Worm (Caenorhabditis elegans) whole organism, dauer: ENCODE data around the gene str-199.

Experiments used
- unc-62 ChIP-seq: sonication (generic microtip); optimal IDR thresholded peaks from 2 replicates; lab custom pipeline; 2017; ENCODE audit warnings: missing biosample characterization, missing genetic modification reagents, missing genetic modification characterization

The str-199 gene

DNA sequence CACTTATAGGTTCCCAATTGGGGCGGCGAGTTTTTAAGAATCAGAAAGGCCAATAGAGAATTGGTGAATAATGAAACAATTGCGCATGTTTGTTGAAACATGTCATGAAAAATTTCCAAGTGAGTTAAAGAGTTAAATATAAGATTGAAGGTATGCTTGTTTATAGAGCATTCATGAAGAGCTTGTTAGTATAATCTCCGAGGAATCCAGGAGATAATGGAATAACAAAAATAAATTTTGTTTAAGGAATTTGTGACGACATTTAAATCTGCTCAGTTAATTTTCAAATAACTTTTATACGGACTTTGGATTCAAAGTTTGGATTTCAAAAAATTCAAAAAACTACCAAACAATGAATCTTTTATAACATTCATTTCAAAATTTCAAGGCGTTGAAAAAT lies at the start of gene str-199:
Gene str-199 (minus strand): TSS at position 101 of the 400 bp plus-strand sequence.
- TF ChIP-seq unc-62 (GFP tag; lab: Kevin White, UChicago) = no peak

- TF ChIP-seq unc-62 (GFP tag; lab: Kevin White, UChicago) = no peak
Observed at ce11 chrV:17238799-17239198, 48.5 kb upstream of the str-199 start, which contains the start of gene T19C9.8. Gene T19C9.8 (plus strand): TSS chrV:17239097.

- no peak for TF ChIP-seq unc-62 (GFP tag; lab: Kevin White, UChicago)
Observed at ce11 chrV:17236345-17236744, 46.0 kb upstream of the str-199 start, which contains the start of gene T19C9.10. Gene T19C9.10 (plus strand): TSS chrV:17236592.

DNA sequence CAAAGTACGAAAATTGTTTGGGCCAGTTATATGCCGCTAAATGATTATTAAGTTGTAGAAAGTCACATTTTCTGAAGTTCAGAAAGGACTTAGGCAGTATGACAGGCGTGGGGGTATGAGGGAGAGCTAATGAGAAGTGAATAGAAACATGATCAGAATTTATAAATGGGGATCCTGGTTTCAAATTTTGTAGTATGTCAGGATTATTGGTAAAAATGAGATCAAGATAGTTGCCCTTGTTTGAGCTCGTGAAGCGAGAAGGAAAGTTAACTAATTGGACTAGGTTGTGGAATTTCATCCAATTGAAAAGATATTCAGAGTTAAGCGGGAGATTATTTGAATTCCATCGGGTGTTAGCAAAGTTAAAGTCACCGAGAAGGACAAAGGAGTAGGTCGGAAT lies 42.1 kb upstream of the str-199 start:
- TF ChIP-seq unc-62 (GFP tag; lab: Kevin White, UChicago) = no peak

DNA sequence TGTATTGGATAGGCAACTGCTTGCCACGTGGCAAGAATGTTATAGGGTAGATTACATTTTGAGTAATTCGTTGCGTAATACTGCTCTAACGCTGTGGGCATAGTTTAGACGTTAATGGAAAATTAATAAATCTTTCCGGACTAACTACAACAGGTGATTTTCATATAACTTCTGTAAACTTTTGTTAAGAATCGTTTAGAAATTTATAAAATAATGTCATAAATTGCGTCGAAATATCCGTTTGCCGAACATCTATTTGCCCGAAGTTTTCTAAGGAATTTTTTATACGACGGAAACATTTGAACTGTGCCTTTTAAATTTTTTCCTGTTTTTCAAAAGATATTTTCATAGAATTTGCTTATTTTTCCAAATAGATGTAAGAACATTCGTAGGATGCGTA lies 35.8 kb upstream of the str-199 start, which contains the start of gene srh-112:
Gene srh-112 (minus strand): TSS at position 101 of the 400 bp plus-strand sequence.
- no peak for TF ChIP-seq unc-62 (GFP tag; lab: Kevin White, UChicago)

DNA sequence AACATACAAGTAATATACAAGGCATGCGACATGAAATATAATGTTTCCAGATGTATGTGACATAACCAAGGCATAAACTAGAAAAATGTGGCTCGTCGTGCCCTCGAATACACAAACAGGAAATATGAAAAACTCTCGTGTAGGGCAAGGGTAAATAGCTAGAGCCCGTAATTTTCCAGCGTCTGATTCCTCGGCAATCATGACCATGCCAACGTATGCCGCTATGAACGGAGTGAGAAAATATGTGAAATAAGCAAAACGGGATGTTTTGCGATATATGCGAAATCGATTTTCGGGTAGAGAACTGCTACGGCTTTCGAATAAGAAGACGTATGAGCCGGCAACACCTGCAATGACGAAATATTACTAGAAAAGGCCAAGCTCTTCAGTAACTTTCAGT lies 35.1 kb upstream of the str-199 start, which contains the start of gene scl-25:
Gene scl-25 (plus strand): TSS at position 301 of the 400 bp plus-strand sequence.
- TF ChIP-seq unc-62 (GFP tag; lab: Kevin White, UChicago) = no peak

DNA sequence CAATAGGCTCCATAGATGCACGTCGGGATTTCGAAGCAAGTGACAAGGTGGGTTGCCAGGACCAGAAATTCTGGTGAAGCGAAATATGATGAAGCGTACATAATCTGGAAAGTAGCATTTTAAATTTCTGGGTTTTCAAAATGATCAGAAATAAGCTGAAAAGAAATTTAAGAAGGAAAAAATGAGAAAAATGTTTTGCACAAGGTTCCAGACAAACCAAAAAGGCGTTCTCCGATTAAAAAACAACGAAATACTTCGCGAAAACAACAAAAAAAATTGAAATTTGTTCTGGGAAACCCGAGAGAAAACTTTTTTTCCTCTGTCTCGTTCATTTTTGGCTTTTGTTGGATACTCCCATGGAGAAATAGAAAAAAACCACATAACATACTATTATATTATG lies 33.0 kb upstream of the str-199 start, which contains the start of gene srh-252:
Gene srh-252 (minus strand): TSS at position 101 of the 400 bp plus-strand sequence.
- no peak for TF ChIP-seq unc-62 (GFP tag; lab: Kevin White, UChicago)

DNA sequence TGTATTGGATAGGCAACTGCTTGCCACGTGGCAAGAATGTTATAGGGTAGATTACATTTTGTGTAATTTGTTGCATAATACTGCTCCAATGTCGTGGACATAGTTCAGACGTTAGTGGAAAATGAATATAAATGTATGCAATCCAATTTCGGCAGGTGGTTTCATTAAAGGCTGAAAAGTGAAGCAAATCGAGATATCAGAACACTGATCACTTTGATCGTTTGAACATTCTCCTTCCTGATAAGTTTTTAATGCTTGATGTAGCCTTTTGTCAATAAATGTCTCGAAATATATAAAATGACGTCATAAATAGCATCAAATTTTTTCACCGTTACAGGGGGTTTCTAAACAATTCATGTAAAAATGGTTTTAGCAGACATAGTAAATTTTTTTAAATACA lies 30.0 kb upstream of the str-199 start, which contains the start of gene srh-109:
Gene srh-109 (minus strand): TSS at position 101 of the 400 bp plus-strand sequence.
- no peak for TF ChIP-seq unc-62 (GFP tag; lab: Kevin White, UChicago)

ce11 chrV:17217690-17218089 lies 27.4 kb upstream of the str-199 start, which contains the start of gene srbc-62:
Gene srbc-62 (plus strand): TSS chrV:17217990.
- no peak for TF ChIP-seq unc-62 (GFP tag; lab: Kevin White, UChicago)

DNA sequence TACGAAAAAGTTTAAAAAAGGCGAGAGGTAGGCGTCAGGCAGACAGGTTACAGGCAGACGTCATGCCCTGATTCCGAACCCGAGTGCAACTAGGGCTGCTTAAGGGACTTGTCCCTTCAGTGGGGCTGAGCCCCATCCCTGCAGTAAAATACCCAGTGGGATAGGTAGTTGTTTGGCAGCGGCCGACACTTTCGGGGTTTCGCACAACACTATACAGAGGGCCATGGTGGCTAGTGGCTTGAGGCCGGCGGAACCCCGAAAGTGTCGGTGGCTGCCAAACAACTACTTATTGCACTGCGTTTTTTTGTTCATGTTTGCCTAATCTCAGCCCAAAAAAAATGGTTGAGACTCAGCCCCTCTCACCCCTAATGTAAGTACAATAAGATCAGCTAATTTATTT lies 25.3 kb upstream of the str-199 start:
- TF ChIP-seq unc-62 (GFP tag; lab: Kevin White, UChicago) = no peak

ce11 chrV:17212743-17213142 lies 22.4 kb upstream of the str-199 start, which contains the start of gene srh-113:
Gene srh-113 (plus strand): TSS chrV:17213043.
- TF ChIP-seq unc-62 (GFP tag; lab: Kevin White, UChicago) = no peak

DNA sequence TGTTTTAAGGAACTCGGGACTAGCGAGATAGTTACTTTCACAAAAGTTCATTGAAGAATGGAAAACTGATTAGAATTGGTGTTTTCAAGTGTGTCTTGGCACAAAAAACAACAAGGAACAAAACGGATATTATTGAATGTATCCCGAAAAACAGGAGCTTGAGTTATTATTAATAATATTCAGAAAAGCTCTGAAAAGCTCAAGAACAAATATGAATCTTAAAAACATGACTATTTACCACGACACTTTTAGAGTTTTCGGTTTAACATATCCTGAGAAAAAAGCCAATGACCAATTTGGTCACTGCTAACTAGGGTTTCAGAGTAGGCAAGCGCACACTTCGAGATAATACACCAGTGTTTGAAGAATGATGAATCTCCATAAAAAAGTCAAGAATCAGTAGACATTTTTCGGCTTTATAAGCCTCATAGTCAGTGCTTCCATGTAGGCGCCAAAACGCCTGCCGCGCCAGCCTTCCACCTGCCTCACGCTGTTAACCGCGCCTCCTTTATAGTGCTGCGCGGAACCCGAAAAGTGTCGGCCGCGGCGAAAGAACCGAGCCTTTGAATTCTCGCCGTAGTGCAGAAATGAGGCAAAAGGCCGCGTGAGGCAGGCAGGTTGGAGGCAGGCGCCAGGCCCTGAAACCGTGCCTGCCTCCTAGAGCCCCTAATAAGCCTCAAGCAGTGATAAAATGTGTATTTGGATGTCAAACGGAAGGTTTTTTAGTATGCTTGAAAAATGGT lies 21.9 kb upstream of the str-199 start, which contains the start of gene srh-236:
Gene srh-236 (minus strand): TSS at position 51 of the 743 bp plus-strand sequence.
- TF ChIP-seq unc-62 (GFP tag; lab: Kevin White, UChicago) = no peak

DNA sequence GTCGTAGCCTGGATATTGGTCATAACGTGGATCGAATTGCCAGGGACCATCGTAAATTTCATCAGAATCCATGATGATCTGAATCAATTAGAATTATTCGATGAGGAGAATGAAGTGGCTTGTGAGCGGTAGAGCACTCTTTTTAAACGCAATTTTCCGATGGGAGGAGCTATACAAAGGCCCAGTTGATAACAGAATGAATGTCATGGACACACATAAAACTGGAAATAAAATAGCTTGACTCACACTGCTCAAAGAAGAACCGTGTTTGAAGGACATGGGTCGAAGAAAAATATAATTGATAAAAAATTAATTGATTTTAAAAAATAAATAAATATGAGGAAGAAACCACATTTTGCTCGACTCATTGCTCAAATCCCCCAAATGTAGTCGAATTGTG lies 17.7 kb upstream of the str-199 start, which contains the start of gene Y68A4A.13:
Gene Y68A4A.13 (minus strand): TSS at position 101 of the 400 bp plus-strand sequence.
- TF ChIP-seq unc-62 (GFP tag; lab: Kevin White, UChicago) = no peak

- TF ChIP-seq unc-62 (GFP tag; lab: Kevin White, UChicago) = no peak
Observed at ce11 chrV:17206469-17206868, 16.2 kb upstream of the str-199 start.

DNA sequence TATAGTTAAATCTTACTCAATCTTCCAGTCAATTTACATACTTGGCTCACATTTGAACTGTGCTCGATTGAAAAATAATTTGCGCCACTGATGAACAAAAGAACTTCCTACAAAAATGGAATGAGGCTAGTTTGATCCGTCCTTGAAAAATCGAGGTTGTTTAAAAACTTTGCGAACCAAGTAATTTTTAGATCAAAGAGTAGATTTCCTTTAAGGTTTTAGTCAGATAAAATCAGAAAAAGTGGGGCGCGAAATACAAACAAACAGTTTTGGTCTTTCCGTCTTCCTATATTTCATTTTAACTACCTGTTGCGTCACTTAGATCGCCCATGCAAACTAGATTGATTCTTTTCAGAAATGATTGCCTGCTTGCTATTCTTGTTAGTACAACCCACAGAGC lies 11.5 kb upstream of the str-199 start, which contains the start of gene Y68A4A.10:
Gene Y68A4A.10 (plus strand): TSS at position 301 of the 400 bp plus-strand sequence.
- no peak for TF ChIP-seq unc-62 (GFP tag; lab: Kevin White, UChicago)

DNA sequence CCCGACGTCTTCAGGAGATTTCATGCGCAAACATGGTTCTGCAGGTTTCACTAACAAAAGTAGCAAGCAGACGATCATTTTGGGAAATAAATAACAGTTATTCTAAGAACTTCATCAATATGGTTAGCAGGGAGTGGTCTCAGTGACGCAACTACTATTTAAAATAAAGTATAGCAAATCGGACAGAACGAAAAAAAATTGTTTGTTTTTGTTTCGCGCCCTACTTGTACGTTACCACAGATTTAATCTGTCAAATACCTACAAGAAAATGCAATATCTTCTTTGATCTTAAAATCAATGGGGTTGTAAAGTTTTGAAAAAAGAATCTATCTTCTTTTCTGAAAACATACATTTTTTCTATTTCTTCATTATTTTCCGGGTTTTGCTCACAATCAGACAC lies 8.6 kb upstream of the str-199 start, which contains the start of gene srz-96:
Gene srz-96 (plus strand): TSS at position 301 of the 400 bp plus-strand sequence.
- TF ChIP-seq unc-62 (GFP tag; lab: Kevin White, UChicago) = no peak
